Fruit fly (Drosophila melanogaster) whole organism, prepupa: ENCODE measurements around the gene ras.

Experiments used
- CG10669 ChIP-seq: fragments of 200-800 bp; sonication (Bioruptor generic); optimal IDR thresholded peaks from 3 replicates; lab custom pipeline; 2018; ENCODE audit warnings: missing biosample characterization, mild to moderate bottlenecking, missing genetic modification characterization, moderate library complexity
- CG11902 ChIP-seq: fragments of 200-800 bp; sonication (Bioruptor generic); optimal IDR thresholded peaks from 3 replicates; lab custom pipeline; 2016; ENCODE audit warnings: missing biosample characterization, missing genetic modification characterization
- CG32006 ChIP-seq: fragments of 200-800 bp; sonication (Bioruptor generic); optimal IDR thresholded peaks from 3 replicates; lab custom pipeline; 2017; ENCODE audit warnings: missing biosample characterization, mild to moderate bottlenecking, missing genetic modification characterization
- CG4318 ChIP-seq: fragments of 200-800 bp; sonication (Bioruptor generic); optimal IDR thresholded peaks from 3 replicates; lab custom pipeline; 2017; ENCODE audit warnings: missing biosample characterization, mild to moderate bottlenecking, missing genetic modification characterization
- Ets21C ChIP-seq: fragments of 200-800 bp; sonication (Bioruptor generic); optimal IDR thresholded peaks from 3 replicates; lab custom pipeline; 2016; ENCODE audit warnings: missing biosample characterization, missing genetic modification characterization
- Hr39 ChIP-seq: fragments of 200-800 bp; sonication (Bioruptor generic); optimal IDR thresholded peaks from 2 replicates; lab custom pipeline; 2016; ENCODE audit warnings: missing biosample characterization, missing genetic modification characterization
- OdsH ChIP-seq: fragments of 200-800 bp; sonication (Bioruptor generic); optimal IDR thresholded peaks from 3 replicates; lab custom pipeline; 2016; ENCODE audit warnings: missing biosample characterization, missing genetic modification characterization
- svp ChIP-seq: fragments of 200-800 bp; sonication (Bioruptor generic); peaks from one replicate; lab custom pipeline; 2016; ENCODE audit warnings: missing biosample characterization, missing genetic modification characterization

dm6 chrX:10738835-10739371 is 5.4 kb upstream of the ras start:
- TF ChIP-seq svp (GFP tag; lab: Kevin White, UChicago), result peak; percentile 67
- TF ChIP-seq CG32006 (GFP tag; lab: Kevin White, UChicago), result no peak
- TF ChIP-seq Hr39 (GFP tag; lab: Kevin White, UChicago), result no peak
- no peak for TF ChIP-seq Ets21C (GFP tag; lab: Kevin White, UChicago)
- no peak for TF ChIP-seq CG11902 (GFP tag; lab: Kevin White, UChicago)
- no peak for TF ChIP-seq OdsH (GFP tag; lab: Kevin White, UChicago)
- TF ChIP-seq CG4318 (GFP tag; lab: Kevin White, UChicago), result no peak
- no peak for TF ChIP-seq CG10669 (GFP tag; lab: Kevin White, UChicago)
